Fruit fly (Drosophila melanogaster) whole organism, pupa: ENCODE results near the gene Or65c.

Experiments used
- CG13204 ChIP-seq: fragments of 200-800 bp; sonication (Bioruptor generic); optimal IDR thresholded peaks from 2 replicates; lab custom pipeline; 2018; ENCODE audit warnings: missing biosample characterization, mild to moderate bottlenecking, missing genetic modification characterization, moderate library complexity
- CG8159 ChIP-seq: fragments of 200-800 bp; sonication (Bioruptor generic); optimal IDR thresholded peaks from 3 replicates; lab custom pipeline; 2018; ENCODE audit warnings: missing biosample characterization, mild to moderate bottlenecking, missing genetic modification characterization, moderate library complexity
- CG8301 ChIP-seq: fragments of 200-800 bp; sonication (Bioruptor generic); optimal IDR thresholded peaks from 2 replicates; lab custom pipeline; 2018; ENCODE audit warnings: missing biosample characterization, mild to moderate bottlenecking, missing genetic modification characterization
- EcR ChIP-seq: fragments of 200-800 bp; sonication (Bioruptor generic); optimal IDR thresholded peaks from 3 replicates; lab custom pipeline; 2019; ENCODE audit warnings: missing biosample characterization, missing genetic modification characterization, mild to moderate bottlenecking, moderate library complexity, missing genetic modification reagents
- Snoo ChIP-seq: fragments of 200-800 bp; sonication (Bioruptor generic); optimal IDR thresholded peaks from 3 replicates; lab custom pipeline; 2017; ENCODE audit warnings: missing biosample characterization, mild to moderate bottlenecking, missing genetic modification characterization, inconsistent platforms
- gl ChIP-seq: fragments of 200-800 bp; sonication (Bioruptor generic); optimal IDR thresholded peaks from 2 replicates; lab custom pipeline; 2018; ENCODE audit warnings: missing biosample characterization, mild to moderate bottlenecking, missing genetic modification characterization

DNA sequence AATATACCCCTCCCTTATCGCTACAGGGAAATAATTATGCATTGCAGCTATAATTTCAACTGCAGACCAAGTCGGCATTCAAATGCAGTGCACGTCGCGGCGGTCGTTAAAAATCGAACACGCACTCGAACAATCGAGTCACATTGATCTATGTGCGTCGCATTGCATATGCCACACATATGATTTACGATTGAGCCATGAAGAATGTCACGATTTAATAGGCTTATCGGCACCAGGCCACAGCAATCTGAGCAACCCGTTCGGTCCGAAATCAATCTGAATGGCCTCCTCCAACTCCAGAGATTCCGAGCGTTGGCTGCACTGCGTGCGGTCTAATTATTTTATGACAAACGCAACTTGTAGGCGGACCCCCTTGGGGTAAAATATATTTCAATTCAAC is 16.9 kb upstream of the Or65c start:
- no peak for TF ChIP-seq CG8301 (tag; lab: Kevin White, UChicago)
- no peak for TF ChIP-seq CG13204
- no peak for TF ChIP-seq gl (tag; lab: Kevin White, UChicago)
- no peak for TF ChIP-seq CG8159 (tag; lab: Kevin White, UChicago)
- TF ChIP-seq EcR (GFP tag; lab: Kevin White, UChicago), result no peak
- no peak for TF ChIP-seq Snoo (tag; lab: Kevin White, UChicago)
